6 fruit fly cellular contexts compared by ENCODE assay signal in genomic region chrX:4553999-4554398, dm6.
TF ChIP-seq lines count a peak whose summit lies in the region.

Gene CG11444, minus strand, starts transcription at chrX:4554398.

- peak; percentile 95 to 97 for TF ChIP-seq CTCF in S2 (optimal IDR thresholded peaks at IDR 0.05; lab: Kevin White, UChicago)
- TF ChIP-seq CTCF in whole organism, embryonic (GFP tag; optimal IDR thresholded peaks at IDR 0.05; lab: Kevin White, UChicago): peak; percentile 97

TF ChIP-seq in whole organism, adult, 20 proteins besides CTCF, POLR2A, EP300 and RAD21 (continues in another document):
- TF ChIP-seq CG11617 (GFP tag; optimal IDR thresholded peaks at IDR 0.05; lab: Kevin White, UChicago) (peak; percentile 1), CG7045 (GFP tag; optimal IDR thresholded peaks at IDR 0.05; lab: Kevin White, UChicago) (no peak), CG14711 (tag; optimal IDR thresholded peaks at IDR 0.05; lab: Kevin White, UChicago) (peak; percentile 55), bab1 (GFP tag; optimal IDR thresholded peaks at IDR 0.05; lab: Kevin White, UChicago) (peak; percentile 73), CG5204 (GFP tag; optimal IDR thresholded peaks at IDR 0.05; lab: Kevin White, UChicago) (no peak), toe (GFP tag; optimal IDR thresholded peaks at IDR 0.05; lab: Kevin White, UChicago) (no peak), pad (GFP tag; optimal IDR thresholded peaks at IDR 0.05; lab: Kevin White, UChicago) (peak; percentile 70), tj (GFP tag; optimal IDR thresholded peaks at IDR 0.05; lab: Kevin White, UChicago) (peak; percentile 12), Clk (GFP tag; optimal IDR thresholded peaks at IDR 0.05; lab: Kevin White, UChicago) (no peak), ovo (GFP tag; optimal IDR thresholded peaks at IDR 0.05; lab: Kevin White, UChicago) (peak; percentile 52), kay (GFP tag; lab: Kevin White, UChicago; ENCODE audit: borderline replicate concordance) (no peak), Crg-1 (GFP tag; optimal IDR thresholded peaks at IDR 0.05; lab: Kevin White, UChicago) (peak; percentile 77), CG1620 (GFP tag; optimal IDR thresholded peaks at IDR 0.05; lab: Kevin White, UChicago) (peak; percentile 85), Mnt (GFP tag; optimal IDR thresholded peaks at IDR 0.05; lab: Kevin White, UChicago) (peak; percentile 92), CG7101 (tag; optimal IDR thresholded peaks at IDR 0.05; lab: Kevin White, UChicago) (peak; percentile 69), cic (GFP tag; optimal IDR thresholded peaks at IDR 0.05; lab: Kevin White, UChicago) (no peak), Hr96 (GFP tag; optimal IDR thresholded peaks at IDR 0.05; lab: Kevin White, UChicago) (no peak), cnc (optimal IDR thresholded peaks at IDR 0.05; lab: Kevin White, UChicago) (no peak)

TF ChIP-seq in whole organism, embryonic, 481 proteins besides CTCF, POLR2A, EP300 and RAD21 (continues in another document):
- TF ChIP-seq CG12299 (tag; optimal IDR thresholded peaks at IDR 0.05; lab: Kevin White, UChicago): no peak
- TF ChIP-seq CG17802 (tag; optimal IDR thresholded peaks at IDR 0.05; lab: Kevin White, UChicago): no peak
- no peak for TF ChIP-seq CG7271 (tag; optimal IDR thresholded peaks at IDR 0.05; lab: Kevin White, UChicago)
- peak; percentile 11 for TF ChIP-seq en (GFP tag; optimal IDR thresholded peaks at IDR 0.05; lab: Kevin White, UChicago)
- peak; percentile 4 for TF ChIP-seq Hr3 (GFP tag; optimal IDR thresholded peaks at IDR 0.05; lab: Kevin White, UChicago)
- no peak; the same call in 1 of the 2 replicates for TF ChIP-seq bbx (GFP tag; IDR thresholded peaks at IDR 0.05; lab: Robert Waterston, UW; ENCODE audit: partially characterized antibody)
- TF ChIP-seq CG10654 (GFP tag; optimal IDR thresholded peaks at IDR 0.05; lab: Kevin White, UChicago): no peak
- peak; percentile 87 for TF ChIP-seq YL-1 (GFP tag; optimal IDR thresholded peaks at IDR 0.05; lab: Kevin White, UChicago)
- TF ChIP-seq Sry-δ (GFP tag; optimal IDR thresholded peaks at IDR 0.05; lab: Kevin White, UChicago): peak; percentile 55
- TF ChIP-seq trem (tag; optimal IDR thresholded peaks at IDR 0.05; lab: Kevin White, UChicago): peak; percentile 74
- TF ChIP-seq mam (GFP tag; optimal IDR thresholded peaks at IDR 0.05; lab: Kevin White, UChicago): peak; percentile 60
- TF ChIP-seq Dad (GFP tag; optimal IDR thresholded peaks at IDR 0.05; lab: Kevin White, UChicago): peak; percentile 38
- no peak for TF ChIP-seq Scr (GFP tag; IDR thresholded peaks at IDR 0.05; lab: Robert Waterston, UW; ENCODE audit: partially characterized antibody)
- peak; percentile 45 for TF ChIP-seq pum (GFP tag; optimal IDR thresholded peaks at IDR 0.05; lab: Kevin White, UChicago)
- TF ChIP-seq shn (GFP tag; optimal IDR thresholded peaks at IDR 0.05; lab: Kevin White, UChicago): peak; percentile 43
- peak; percentile 24 for TF ChIP-seq eyg (GFP tag; optimal IDR thresholded peaks at IDR 0.05; lab: Kevin White, UChicago)
- peak; percentile 58 for TF ChIP-seq zfh2 (GFP tag; optimal IDR thresholded peaks at IDR 0.05; lab: Kevin White, UChicago)
- TF ChIP-seq Med (GFP tag; lab: Kevin White, UChicago): peak; percentile 94

TF ChIP-seq in whole organism, prepupa, 60 proteins besides CTCF, POLR2A, EP300 and RAD21:
- peak; percentile 33 for TF ChIP-seq vri (GFP tag; optimal IDR thresholded peaks at IDR 0.05; lab: Kevin White, UChicago)
- TF ChIP-seq esn (GFP tag; optimal IDR thresholded peaks at IDR 0.05; lab: Kevin White, UChicago): peak; percentile 39
- TF ChIP-seq Sox14 (GFP tag; optimal IDR thresholded peaks at IDR 0.05; lab: Kevin White, UChicago): peak; percentile 49
- TF ChIP-seq Eip78C (GFP tag; lab: Kevin White, UChicago): peak; percentile 76
- TF ChIP-seq CG3032 (tag; optimal IDR thresholded peaks at IDR 0.05; lab: Kevin White, UChicago): peak; percentile 21
- no peak for TF ChIP-seq OdsH (GFP tag; optimal IDR thresholded peaks at IDR 0.05; lab: Kevin White, UChicago)
- TF ChIP-seq pdm3 (GFP tag; optimal IDR thresholded peaks at IDR 0.05; lab: Kevin White, UChicago): no peak
- no peak for TF ChIP-seq CG9139 (GFP tag; optimal IDR thresholded peaks at IDR 0.05; lab: Kevin White, UChicago)
- no peak for TF ChIP-seq CG34406 (GFP tag; optimal IDR thresholded peaks at IDR 0.05; lab: Kevin White, UChicago)
- TF ChIP-seq CG8319 (GFP tag; optimal IDR thresholded peaks at IDR 0.05; lab: Kevin White, UChicago): no peak
- TF ChIP-seq cyc (GFP tag; optimal IDR thresholded peaks at IDR 0.05; lab: Kevin White, UChicago): peak; percentile 51
- TF ChIP-seq lz (GFP tag; optimal IDR thresholded peaks at IDR 0.05; lab: Kevin White, UChicago): peak; percentile 36
- TF ChIP-seq CG11762 (GFP tag; optimal IDR thresholded peaks at IDR 0.05; lab: Kevin White, UChicago; ENCODE audit: insufficient read depth): no peak
- TF ChIP-seq CG6163 (GFP tag; IDR thresholded peaks at IDR 0.05; lab: Robert Waterston, UW): 0 out of 3 replicates have a peak, but pooled peaks have one; percentile 7
- TF ChIP-seq CG1621 (tag; optimal IDR thresholded peaks at IDR 0.05; lab: Kevin White, UChicago): peak; percentile 30
- no peak for TF ChIP-seq CG31627 (GFP tag; optimal IDR thresholded peaks at IDR 0.05; lab: Kevin White, UChicago)
- no peak for TF ChIP-seq dac (GFP tag; optimal IDR thresholded peaks at IDR 0.05; lab: Kevin White, UChicago)

TF ChIP-seq in whole organism, pupa, 21 proteins besides CTCF, POLR2A, EP300 and RAD21:
- TF ChIP-seq EcR (GFP tag; optimal IDR thresholded peaks at IDR 0.05; lab: Kevin White, UChicago) (peak; percentile 7), CG17806 (tag; optimal IDR thresholded peaks at IDR 0.05; lab: Kevin White, UChicago) (no peak), CG32121 (GFP tag; IDR thresholded peaks at IDR 0.05; lab: Robert Waterston, UW) (peak; percentile 43), D1 (tag; optimal IDR thresholded peaks at IDR 0.05; lab: Kevin White, UChicago) (no peak), CG4496 (GFP tag; IDR thresholded peaks at IDR 0.05; lab: Robert Waterston, UW) (peak; percentile 14; the same call in 1 of the 3 replicates), CG15710 (tag; optimal IDR thresholded peaks at IDR 0.05; lab: Kevin White, UChicago) (no peak), Pif1B (GFP tag; optimal IDR thresholded peaks at IDR 0.05; lab: Kevin White, UChicago) (no peak), gl (tag; optimal IDR thresholded peaks at IDR 0.05; lab: Kevin White, UChicago) (no peak), Snoo (tag; optimal IDR thresholded peaks at IDR 0.05; lab: Kevin White, UChicago) (peak; percentile 38)

TF ChIP-seq in whole organism, wandering third instar larva, 38 proteins besides CTCF, POLR2A, EP300 and RAD21 (continues in another document):
- TF ChIP-seq ey (GFP tag; optimal IDR thresholded peaks at IDR 0.05; lab: Kevin White, UChicago) (peak; percentile 31), Sp1 (GFP tag; optimal IDR thresholded peaks at IDR 0.05; lab: Kevin White, UChicago) (peak; percentile 22), Abd-B (GFP tag; optimal IDR thresholded peaks at IDR 0.05; lab: Kevin White, UChicago) (no peak), HLH106 (tag; optimal IDR thresholded peaks at IDR 0.05; lab: Kevin White, UChicago) (peak; percentile 39), OdsH (GFP tag; optimal IDR thresholded peaks at IDR 0.05; lab: Kevin White, UChicago) (peak; percentile 5), Hr78 (GFP tag; optimal IDR thresholded peaks at IDR 0.05; lab: Kevin White, UChicago) (no peak), sage (GFP tag; optimal IDR thresholded peaks at IDR 0.05; lab: Kevin White, UChicago) (no peak), sv (GFP tag; optimal IDR thresholded peaks at IDR 0.05; lab: Kevin White, UChicago) (no peak), Vsx2 (GFP tag; optimal IDR thresholded peaks at IDR 0.05; lab: Kevin White, UChicago; ENCODE audit: partially characterized antibody) (no peak), N (GFP tag; optimal IDR thresholded peaks at IDR 0.05; lab: Kevin White, UChicago) (no peak), CG32264 (GFP tag; optimal IDR thresholded peaks at IDR 0.05; lab: Kevin White, UChicago) (no peak), woc (GFP tag; optimal IDR thresholded peaks at IDR 0.05; lab: Kevin White, UChicago) (no peak), Mio (GFP tag; optimal IDR thresholded peaks at IDR 0.05; lab: Kevin White, UChicago) (no peak), fru (GFP tag; optimal IDR thresholded peaks at IDR 0.05; lab: Kevin White, UChicago) (no peak), Hr83 (GFP tag; optimal IDR thresholded peaks at IDR 0.05; lab: Kevin White, UChicago; ENCODE audit: poor library complexity, severe bottlenecking) (peak; percentile 10), Jra (GFP tag; optimal IDR thresholded peaks at IDR 0.05; lab: Kevin White, UChicago) (peak; percentile 38), br (GFP tag; optimal IDR thresholded peaks at IDR 0.05; lab: Kevin White, UChicago) (peak; percentile 37), brk (GFP tag; optimal IDR thresholded peaks at IDR 0.05; lab: Kevin White, UChicago) (no peak), dsf (GFP tag; optimal IDR thresholded peaks at IDR 0.05; lab: Kevin White, UChicago; ENCODE audit: borderline replicate concordance) (no peak), h (GFP tag; optimal IDR thresholded peaks at IDR 0.05; lab: Kevin White, UChicago) (peak; percentile 64), tai (GFP tag; optimal IDR thresholded peaks at IDR 0.05; lab: Kevin White, UChicago) (no peak), CG9705 (GFP tag; optimal IDR thresholded peaks at IDR 0.05; lab: Kevin White, UChicago) (peak; percentile 7), CrebA (GFP tag; optimal IDR thresholded peaks at IDR 0.05; lab: Kevin White, UChicago; ENCODE audit: borderline replicate concordance) (no peak), GATAd (GFP tag; optimal IDR thresholded peaks at IDR 0.05; lab: Kevin White, UChicago) (no peak), rgr (GFP tag; optimal IDR thresholded peaks at IDR 0.05; lab: Kevin White, UChicago) (peak; percentile 75), dmrt93B (GFP tag; optimal IDR thresholded peaks at IDR 0.05; lab: Kevin White, UChicago) (no peak), usp (GFP tag; optimal IDR thresholded peaks at IDR 0.05; lab: Kevin White, UChicago) (no peak), foxo (GFP tag; optimal IDR thresholded peaks at IDR 0.05; lab: Kevin White, UChicago) (peak in 1 of 2 experiments; percentile 65), Myc (optimal IDR thresholded peaks at IDR 0.05; lab: Kevin White, UChicago) (peak; percentile 74), lola (GFP tag; optimal IDR thresholded peaks at IDR 0.05; lab: Kevin White, UChicago) (no peak), Rel (GFP tag; optimal IDR thresholded peaks at IDR 0.05; lab: Kevin White, UChicago) (no peak), Rel (tag; optimal IDR thresholded peaks at IDR 0.05; lab: Kevin White, UChicago) (peak; percentile 62), Dfd (GFP tag; optimal IDR thresholded peaks at IDR 0.05; lab: Kevin White, UChicago) (no peak), jim (GFP tag; optimal IDR thresholded peaks at IDR 0.05; lab: Kevin White, UChicago) (no peak), Dif (GFP tag; optimal IDR thresholded peaks at IDR 0.05; lab: Kevin White, UChicago; ENCODE audit: partially characterized antibody) (no peak), Hnf4 (GFP tag; optimal IDR thresholded peaks at IDR 0.05; lab: Kevin White, UChicago) (no peak)
